Worm (Caenorhabditis elegans) whole organism, L1 larva: ENCODE results near the gene T05B9.2.

Experiments
- egl-27 ChIP-seq, 2 experiments: fragments of 150-350 bp in 1 of 2; sonication (generic microtip); optimal IDR thresholded peaks; 3 replicates each; lab custom pipeline; 2017 to 2018; ENCODE audit warnings: missing biosample characterization in 2 of 2, missing genetic modification characterization in 2 of 2, missing genetic modification reagents in 2 of 2
- jun-1 ChIP-seq: fragments of 150-350 bp; optimal IDR thresholded peaks from 2 replicates; lab custom pipeline; 2014; ENCODE audit warnings: missing biosample characterization, missing genetic modification reagents, missing genetic modification characterization
- nhr-12 ChIP-seq: sonication (generic microtip); optimal IDR thresholded peaks from 2 replicates; lab custom pipeline; 2017; ENCODE audit warnings: missing biosample characterization, missing genetic modification characterization
- nhr-237 ChIP-seq: fragments of 150-350 bp; optimal IDR thresholded peaks from 2 replicates; lab custom pipeline; 2014; ENCODE audit warnings: missing biosample characterization, missing genetic modification characterization
- rnt-1 ChIP-seq: sonication (generic microtip); optimal IDR thresholded peaks from 2 replicates; lab custom pipeline; 2016; ENCODE audit warnings: mild to moderate bottlenecking, missing genetic modification characterization, moderate library complexity, missing compliant biosample characterization
- unc-86 ChIP-seq: sonication (generic microtip); optimal IDR thresholded peaks from 2 replicates; lab custom pipeline; 2016; ENCODE audit warnings: missing genetic modification characterization, missing compliant biosample characterization
- zag-1 ChIP-seq: fragments of 150-350 bp; optimal IDR thresholded peaks from 2 replicates; lab custom pipeline; 2014; ENCODE audit warnings: missing biosample characterization, missing genetic modification characterization

DNA sequence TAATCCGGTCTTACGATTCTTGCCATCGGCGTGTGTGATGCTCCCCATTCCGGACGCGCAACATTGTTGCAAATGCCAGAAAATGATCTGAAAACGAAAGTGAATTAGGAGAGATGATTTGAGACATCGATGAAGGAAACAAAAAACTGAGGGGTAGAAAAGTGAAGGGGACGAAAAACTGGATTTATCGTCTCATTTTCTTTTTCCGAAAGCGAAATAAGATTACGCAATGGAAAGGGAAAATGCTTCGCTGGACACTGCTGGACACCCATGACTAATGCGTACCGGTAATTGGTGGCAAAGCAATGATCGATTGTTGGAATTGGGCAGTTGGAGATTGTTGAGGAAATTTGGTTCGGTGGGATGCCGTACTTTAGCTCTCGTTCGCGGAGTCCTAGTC is 9.1 kb upstream of the T05B9.2 start:
- TF ChIP-seq nhr-237 (tag; lab: Kevin White, UChicago) = no peak
- TF ChIP-seq unc-86 (tag; lab: Kevin White, UChicago) = no peak
- TF ChIP-seq jun-1 (tag; lab: Kevin White, UChicago) = no peak
- no peak for TF ChIP-seq egl-27 (tag; optimal IDR thresholded peaks at IDR 0.05; lab: Kevin White, UChicago)
- TF ChIP-seq zag-1 (tag; lab: Kevin White, UChicago) = no peak
- TF ChIP-seq nhr-12 (tag; lab: Kevin White, UChicago) = no peak
- TF ChIP-seq rnt-1 (tag; lab: Kevin White, UChicago) = no peak
